Worm (Caenorhabditis elegans) whole organism, young adult: Measurements from ENCODE around the gene Y32B12C.1.

Experiments
- B0261.1 ChIP-seq: sonication (generic microtip); optimal IDR thresholded peaks from 2 replicates; lab custom pipeline; 2016; ENCODE audit warnings: mild to moderate bottlenecking, missing genetic modification characterization, moderate library complexity, missing compliant biosample characterization
- B0336.3 ChIP-seq: fragments of 200-800 bp; sonication (Bioruptor generic); IDR thresholded peaks from 2 replicates; pipeline ENCODE4 v1.3.6; 2022; ENCODE audit warnings: missing genetic modification characterization, missing compliant biosample characterization
- C17E4.6 ChIP-seq: fragments of 200-800 bp; sonication (Bioruptor generic); IDR thresholded peaks from 2 replicates; pipeline ENCODE4 v1.3.6; 2022; ENCODE audit warnings: missing genetic modification reagents, missing genetic modification characterization, missing compliant biosample characterization
- F33H1.4 ChIP-seq: fragments of 200-800 bp; sonication (Bioruptor generic); IDR thresholded peaks from 2 replicates; pipeline ENCODE4 v1.3.6; 2022; ENCODE audit warnings: missing genetic modification reagents, missing genetic modification characterization, missing compliant biosample characterization
- F39B2.1 ChIP-seq: fragments of 200-800 bp; sonication (Bioruptor generic); IDR thresholded peaks from 2 replicates; pipeline ENCODE4 v1.3.6; 2022; ENCODE audit warnings: missing genetic modification reagents, missing genetic modification characterization, missing compliant biosample characterization
- F57C9.4 ChIP-seq: sonication (generic microtip); optimal IDR thresholded peaks from 2 replicates; lab custom pipeline; 2017; ENCODE audit warnings: mild to moderate bottlenecking, missing genetic modification characterization, missing compliant biosample characterization
- K12H6.12 ChIP-seq: fragments of 200-800 bp; sonication (Bioruptor generic); optimal IDR thresholded peaks from 2 replicates; lab custom pipeline; 2018; ENCODE audit warnings: mild to moderate bottlenecking, missing genetic modification characterization, missing compliant biosample characterization
- T07F8.4 ChIP-seq: sonication (generic microtip); optimal IDR thresholded peaks from 2 replicates; lab custom pipeline; 2016; ENCODE audit warnings: mild to moderate bottlenecking, missing genetic modification characterization, moderate library complexity, missing compliant biosample characterization
- Y53G8AR.9 ChIP-seq: fragments of 200-800 bp; sonication (Bioruptor generic); conservative IDR thresholded peaks from 2 replicates; pipeline ENCODE4 v1.3.6; 2022; ENCODE audit warnings: missing genetic modification reagents, missing genetic modification characterization, missing compliant biosample characterization
- Y79H2A.3 ChIP-seq: fragments of 200-800 bp; sonication (Bioruptor generic); conservative IDR thresholded peaks from 2 replicates; pipeline ENCODE4 v1.3.6; 2022; ENCODE audit warnings: missing genetic modification reagents, missing genetic modification characterization, missing compliant biosample characterization
- akir-1 ChIP-seq: fragments of 200-800 bp; sonication (Bioruptor generic); optimal IDR thresholded peaks from 2 replicates; lab custom pipeline; 2018; ENCODE audit warnings: mild to moderate bottlenecking, missing genetic modification characterization, moderate library complexity, missing compliant biosample characterization
- aptf-3 ChIP-seq: fragments of 200-800 bp; sonication (Bioruptor generic); IDR thresholded peaks from 2 replicates; pipeline ENCODE4 v1.3.6; 2022; ENCODE audit warnings: missing genetic modification characterization, missing compliant biosample characterization
- attf-3 ChIP-seq: fragments of 200-800 bp; sonication (Bioruptor generic); conservative IDR thresholded peaks from 2 replicates; pipeline ENCODE4 v1.3.6; 2022; ENCODE audit warnings: missing genetic modification reagents, missing genetic modification characterization, missing compliant biosample characterization
- cebp-1 ChIP-seq, 2 experiments: fragments of 200-800 bp in 1 of 2; sonication (Bioruptor generic) in 1 of 2; sonication (generic microtip) in 1 of 2; IDR thresholded peaks in 1 of 2; optimal IDR thresholded peaks in 1 of 2; 2 replicates each; pipeline versions ENCODE4 v1.3.6 to Lab custom; 2017 to 2022; ENCODE audit warnings: missing compliant biosample characterization in 2 of 2, missing genetic modification characterization in 2 of 2, mild to moderate bottlenecking in 1 of 2, missing genetic modification reagents in 1 of 2, moderate library complexity in 1 of 2
- ceh-100 ChIP-seq: fragments of 200-800 bp; sonication (Bioruptor generic); IDR thresholded peaks from 2 replicates; pipeline ENCODE4 v1.3.6; 2022; ENCODE audit warnings: missing genetic modification reagents, missing genetic modification characterization, missing compliant biosample characterization
- ceh-79 ChIP-seq: sonication (generic microtip); optimal IDR thresholded peaks from 2 replicates; lab custom pipeline; 2017; ENCODE audit warnings: mild to moderate bottlenecking, missing genetic modification characterization, missing compliant biosample characterization
- ceh-91 ChIP-seq: fragments of 200-800 bp; sonication (Bioruptor generic); IDR thresholded peaks from 2 replicates; pipeline ENCODE4 v1.3.6; 2022; ENCODE audit warnings: missing genetic modification reagents, missing genetic modification characterization, missing compliant biosample characterization
- egrh-3 ChIP-seq: fragments of 200-800 bp; sonication (Bioruptor generic); IDR thresholded peaks from 2 replicates; pipeline ENCODE4 v1.3.6; 2022; ENCODE audit warnings: missing genetic modification reagents, missing genetic modification characterization, missing compliant biosample characterization
- fkh-3 ChIP-seq: sonication (generic microtip); optimal IDR thresholded peaks from 2 replicates; lab custom pipeline; 2016; ENCODE audit warnings: mild to moderate bottlenecking, missing genetic modification characterization, missing compliant biosample characterization
- hmg-20 ChIP-seq: fragments of 200-800 bp; sonication (Bioruptor generic); IDR thresholded peaks from 2 replicates; pipeline ENCODE4 v1.3.6; 2022; ENCODE audit warnings: missing genetic modification reagents, missing genetic modification characterization, missing compliant biosample characterization
- hrde-1 ChIP-seq: sonication (generic microtip); optimal IDR thresholded peaks from 2 replicates; lab custom pipeline; 2016; ENCODE audit warnings: missing genetic modification characterization, mild to moderate bottlenecking, missing compliant biosample characterization, moderate library complexity, missing genotype, missing genetic modification reagents, borderline replicate concordance
- let-526 ChIP-seq: fragments of 200-800 bp; sonication (Bioruptor generic); IDR thresholded peaks from 2 replicates; pipeline ENCODE4 v1.3.6; 2022; ENCODE audit warnings: missing genetic modification reagents, missing genetic modification characterization, missing compliant biosample characterization
- lir-1 ChIP-seq: fragments of 200-800 bp; sonication (Bioruptor generic); conservative IDR thresholded peaks from 2 replicates; pipeline ENCODE4 v1.3.6; 2022; ENCODE audit warnings: missing genetic modification reagents, missing genetic modification characterization, missing compliant biosample characterization
- lsy-27 ChIP-seq: sonication (generic microtip); optimal IDR thresholded peaks from 2 replicates; lab custom pipeline; 2017; ENCODE audit warnings: missing genetic modification characterization, mild to moderate bottlenecking, missing compliant biosample characterization, antibody characterized with exemption, missing genotype, borderline replicate concordance; ENCODE audit not compliant: insufficient read depth
- madf-3 ChIP-seq: fragments of 200-800 bp; sonication (Bioruptor generic); IDR thresholded peaks from 2 replicates; pipeline ENCODE4 v1.3.6; 2022; ENCODE audit warnings: missing genetic modification reagents, missing genetic modification characterization, missing compliant biosample characterization
- mel-28 ChIP-seq: sonication (generic microtip); optimal IDR thresholded peaks from 2 replicates; lab custom pipeline; 2016; ENCODE audit warnings: borderline replicate concordance, mild to moderate bottlenecking, missing genetic modification characterization, missing compliant biosample characterization
- mes-4 ChIP-seq: sonication (generic microtip); optimal IDR thresholded peaks from 2 replicates; lab custom pipeline; 2016; ENCODE audit warnings: missing genotype, missing genetic modification characterization, missing compliant biosample characterization
- mxl-1 ChIP-seq: sonication (generic microtip); optimal IDR thresholded peaks from 2 replicates; lab custom pipeline; 2016; ENCODE audit warnings: missing genetic modification characterization, missing compliant biosample characterization
- nfya-1 ChIP-seq: sonication (generic microtip); optimal IDR thresholded peaks from 2 replicates; lab custom pipeline; 2017; ENCODE audit warnings: antibody characterized with exemption, missing compliant biosample characterization, missing genetic modification characterization, borderline replicate concordance; ENCODE audit not compliant: insufficient read depth
- nhr-120 ChIP-seq: fragments of 200-800 bp; sonication (Bioruptor generic); IDR thresholded peaks from 2 replicates; pipeline ENCODE4 v1.3.6; 2022; ENCODE audit warnings: missing genetic modification characterization, missing compliant biosample characterization
- nhr-80 ChIP-seq: sonication (generic microtip); optimal IDR thresholded peaks from 2 replicates; lab custom pipeline; 2016; ENCODE audit warnings: missing genetic modification characterization, missing compliant biosample characterization
- pbrm-1 ChIP-seq: fragments of 200-800 bp; sonication (Bioruptor generic); IDR thresholded peaks from 2 replicates; pipeline ENCODE4 v1.3.6; 2022; ENCODE audit warnings: missing genetic modification reagents, missing genetic modification characterization, missing compliant biosample characterization
- pha-4 ChIP-seq: fragments of 150-350 bp; sonication (generic microtip); optimal IDR thresholded peaks from 2 replicates; lab custom pipeline; 2014; ENCODE audit warnings: missing biosample characterization, missing genetic modification reagents, missing genetic modification characterization
- rpc-1 ChIP-seq, 2 experiments: fragments of 150-350 bp in 1 of 2; sonication (generic microtip) in 1 of 2; optimal IDR thresholded peaks; 2 replicates each; lab custom pipeline; 2014 to 2018; ENCODE audit warnings: missing biosample characterization in 1 of 2, missing genetic modification characterization in 1 of 2, missing genetic modification reagents in 1 of 2, missing genotype in 1 of 2
- sea-2 ChIP-seq: fragments of 200-800 bp; sonication (Bioruptor generic); IDR thresholded peaks from 2 replicates; pipeline ENCODE4 v1.3.6; 2022; ENCODE audit warnings: missing genetic modification characterization, missing compliant biosample characterization
- snpc-4 ChIP-seq, 5 experiments: fragments of 150-350 bp in 1 of 5; sonication (generic microtip) in 4 of 5; optimal IDR thresholded peaks; 2 replicates each; lab custom pipeline; 2014 to 2018; ENCODE audit warnings: missing genetic modification characterization in 5 of 5, missing biosample characterization in 3 of 5, antibody characterized with exemption in 2 of 5, mild to moderate bottlenecking in 2 of 5, missing compliant biosample characterization in 2 of 5, missing genotype in 2 of 5, moderate library complexity in 2 of 5, missing genetic modification reagents in 1 of 5
- somi-1 ChIP-seq: fragments of 200-800 bp; sonication (Bioruptor generic); optimal IDR thresholded peaks from 2 replicates; lab custom pipeline; 2018; ENCODE audit warnings: mild to moderate bottlenecking, missing genetic modification characterization, missing compliant biosample characterization
- tbp1 ChIP-seq: fragments of 200-800 bp; sonication (Bioruptor generic); optimal IDR thresholded peaks from 2 replicates; lab custom pipeline; 2018; ENCODE audit warnings: mild to moderate bottlenecking, missing genetic modification characterization, missing compliant biosample characterization
- xnd-1 ChIP-seq: sonication (generic microtip); optimal IDR thresholded peaks from 2 replicates; lab custom pipeline; 2016; ENCODE audit warnings: missing genotype, missing genetic modification reagents, missing genetic modification characterization, missing compliant biosample characterization
- zfh-2 ChIP-seq: fragments of 200-800 bp; sonication (Bioruptor generic); conservative IDR thresholded peaks from 2 replicates; pipeline ENCODE4 v1.3.6; 2022; ENCODE audit warnings: missing genetic modification reagents, missing genetic modification characterization, missing compliant biosample characterization

Y32B12C.1 gene

ce11 chrV:16595140-16595791, 11.1 kb upstream of the Y32B12C.1 start, which contains the start of gene cpl-1 (continued):
- TF ChIP-seq sea-2 (GFP tag; lab: Robert Waterston, UW) (no peak), T07F8.4 (tag; lab: Kevin White, UChicago) (no peak), attf-3 (GFP tag; lab: Robert Waterston, UW) (no peak), K12H6.12 (tag; lab: Kevin White, UChicago) (peak; percentile 22), somi-1 (peak; percentile 33), hrde-1 (tag; lab: Kevin White, UChicago) (no peak), let-526 (no peak), mes-4 (tag; lab: Kevin White, UChicago) (no peak), rpc-1 (optimal IDR thresholded peaks at IDR 0.05; lab: Kevin White, UChicago) (no peak), rpc-1 (tag; optimal IDR thresholded peaks at IDR 0.05; lab: Kevin White, UChicago) (no peak), cebp-1 (GFP tag; IDR thresholded peaks at IDR 0.05; lab: Robert Waterston, UW) (no peak), cebp-1 (tag; optimal IDR thresholded peaks at IDR 0.05; lab: Kevin White, UChicago) (peak; percentile 32), zfh-2 (GFP tag; lab: Robert Waterston, UW) (peak; percentile 69), pbrm-1 (GFP tag; lab: Robert Waterston, UW) (0 out of 2 replicates have a peak, but pooled peaks have one; percentile 30), B0261.1 (tag; lab: Kevin White, UChicago) (no peak), hmg-20 (no peak), aptf-3 (GFP tag; lab: Robert Waterston, UW) (no peak), Y79H2A.3 (GFP tag; lab: Robert Waterston, UW) (no peak), C17E4.6 (GFP tag; lab: Robert Waterston, UW) (no peak), akir-1 (GFP tag; lab: Kevin White, UChicago) (no peak), pha-4 (tag; lab: Kevin White, UChicago) (no peak), snpc-4 (GFP tag; optimal IDR thresholded peaks at IDR 0.05; lab: Kevin White, UChicago) (no peak), snpc-4 (tag; optimal IDR thresholded peaks at IDR 0.05; lab: Kevin White, UChicago) (peak in 2 of 4 experiments; percentile 11 to 35), mxl-1 (no peak), Y53G8AR.9 (GFP tag; lab: Robert Waterston, UW) (0 out of 2 replicates have a peak, but pooled peaks have one; percentile 11), nhr-80 (peak; percentile 74), madf-3 (no peak), F33H1.4 (GFP tag; lab: Robert Waterston, UW) (no peak), nhr-120 (GFP tag; lab: Robert Waterston, UW) (no peak), B0336.3 (GFP tag; lab: Robert Waterston, UW) (peak; percentile 42; the same call in 1 of the 2 replicates), tbp1 (GFP tag; lab: Kevin White, UChicago) (peak; percentile 28), mel-28 (tag; lab: Kevin White, UChicago) (no peak), F57C9.4 (tag; lab: Kevin White, UChicago) (no peak)
- TF ChIP-seq, all 124 proteins: peak for 18

- TF ChIP-seq egrh-3: no peak
- TF ChIP-seq xnd-1 (tag; lab: Kevin White, UChicago): no peak
- no peak for TF ChIP-seq nfya-1 (tag; lab: Kevin White, UChicago)
- no peak for TF ChIP-seq ceh-79
- TF ChIP-seq F39B2.1 (GFP tag; lab: Robert Waterston, UW): no peak
- TF ChIP-seq fkh-3 (tag; lab: Kevin White, UChicago): no peak
- no peak for TF ChIP-seq ceh-91 (GFP tag; lab: Robert Waterston, UW)
- no peak for TF ChIP-seq lir-1
- TF ChIP-seq lsy-27 (tag; lab: Kevin White, UChicago): no peak
- TF ChIP-seq snpc-4 (GFP tag; optimal IDR thresholded peaks at IDR 0.05; lab: Kevin White, UChicago): no peak
- TF ChIP-seq snpc-4 (tag; optimal IDR thresholded peaks at IDR 0.05; lab: Kevin White, UChicago): no peak
- no peak for TF ChIP-seq pbrm-1 (GFP tag; lab: Robert Waterston, UW)
- TF ChIP-seq akir-1 (GFP tag; lab: Kevin White, UChicago): no peak
- TF ChIP-seq ceh-100 (GFP tag; lab: Robert Waterston, UW): no peak
These were observed 10.3 kb upstream of the Y32B12C.1 start for ce11 chrV:16596102-16596501.
